Worm (Caenorhabditis elegans): ENCODE measurements around the gene K12D12.4.

Gene K12D12.4

DNA sequence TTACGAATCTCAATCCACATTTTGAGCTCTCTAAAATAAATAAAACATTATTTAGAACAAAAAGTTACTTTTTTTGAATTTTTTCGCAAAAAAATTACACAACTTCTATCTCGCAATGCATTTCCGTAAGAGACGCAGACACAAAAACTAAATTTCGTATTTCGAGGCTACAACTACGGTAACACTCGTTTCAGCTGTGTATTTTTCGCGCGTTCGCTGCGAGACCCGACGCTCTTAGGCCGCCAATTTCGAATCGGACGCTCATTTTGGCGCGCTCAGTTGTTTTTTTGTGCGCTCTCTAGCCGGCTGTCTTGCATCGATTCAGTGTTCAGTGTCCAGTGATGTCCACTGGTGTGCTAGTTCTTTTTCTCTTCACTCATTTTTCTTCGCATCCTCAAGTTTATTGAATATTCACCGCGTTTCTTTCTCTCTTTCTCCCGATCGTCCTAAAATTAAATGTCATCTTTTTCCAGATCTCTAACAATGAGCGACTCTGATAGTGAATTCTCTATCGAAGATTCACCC is 9.2 kb upstream of the K12D12.4 start, which contains the start of the genes npp-3 and top-2 (continued):
- TF ChIP-seq nhr-84 (tag; optimal IDR thresholded peaks at IDR 0.05) (no peak), ceh-88 (GFP tag; IDR thresholded peaks at IDR 0.05) (peak; percentile 83), lin-15B (tag; optimal IDR thresholded peaks at IDR 0.05) (peak; percentile 94), nhr-237 (tag; optimal IDR thresholded peaks at IDR 0.05) (peak; percentile 73), nhr-19 (GFP tag; conservative IDR thresholded peaks at IDR 0.05) (peak; percentile 94), skn-1 (tag; optimal IDR thresholded peaks at IDR 0.05) (peak; percentile 94), lin-35 (GFP tag; optimal IDR thresholded peaks at IDR 0.05) (peak; percentile 99 to 100), lsy-2 (tag; optimal IDR thresholded peaks at IDR 0.05) (peak; percentile 99 to 100), nhr-12 (tag; optimal IDR thresholded peaks at IDR 0.05) (no peak), unc-98 (GFP tag; IDR thresholded peaks at IDR 0.05) (no peak), tbx-2 (tag; optimal IDR thresholded peaks at IDR 0.05) (peak; percentile 95), zip-4 (GFP tag; optimal IDR thresholded peaks at IDR 0.05) (peak; percentile 76), sptf-1 (tag; optimal IDR thresholded peaks at IDR 0.05) (no peak), lin-14 (GFP tag; optimal IDR thresholded peaks at IDR 0.05) (peak; percentile 94), nhr-47 (tag; optimal IDR thresholded peaks at IDR 0.05) (peak; percentile 97), nhr-76 (tag; optimal IDR thresholded peaks at IDR 0.05) (peak; percentile 36), ztf-4 (tag; optimal IDR thresholded peaks at IDR 0.05) (peak; percentile 74), pax-3 (tag; optimal IDR thresholded peaks at IDR 0.05) (peak; percentile 88), swsn-7 (tag; optimal IDR thresholded peaks at IDR 0.05) (peak; percentile 94), jun-1 (tag; optimal IDR thresholded peaks at IDR 0.05) (peak; percentile 93), alr-1 (tag; optimal IDR thresholded peaks at IDR 0.05; ENCODE audit: borderline replicate concordance) (no peak), rnt-1 (tag; optimal IDR thresholded peaks at IDR 0.05) (peak; percentile 94), efl-3 (GFP tag; optimal IDR thresholded peaks at IDR 0.05) (no peak), dpl-1 (GFP tag; optimal IDR thresholded peaks at IDR 0.05) (peak; percentile 99), unc-130 (tag; optimal IDR thresholded peaks at IDR 0.05) (peak; percentile 94), egl-27 (tag; optimal IDR thresholded peaks at IDR 0.05) (peak; percentile 3 to 22), nhr-20 (tag; optimal IDR thresholded peaks at IDR 0.05) (peak; percentile 92), ets-5 (GFP tag; IDR thresholded peaks at IDR 0.05) (no peak), lin-13 (GFP tag; optimal IDR thresholded peaks at IDR 0.05) (peak; percentile 95), efl-1 (optimal IDR thresholded peaks at IDR 0.05) (peak; percentile 98 to 99), efl-1 (GFP tag; optimal IDR thresholded peaks at IDR 0.05 in 1 of 2) (peak; percentile 99 to 100), fkh-8 (tag; optimal IDR thresholded peaks at IDR 0.05) (peak; percentile 95), C04F5.9 (tag; optimal IDR thresholded peaks at IDR 0.05) (peak; percentile 89), blmp-1 (tag; optimal IDR thresholded peaks at IDR 0.05) (no peak)

DNA sequence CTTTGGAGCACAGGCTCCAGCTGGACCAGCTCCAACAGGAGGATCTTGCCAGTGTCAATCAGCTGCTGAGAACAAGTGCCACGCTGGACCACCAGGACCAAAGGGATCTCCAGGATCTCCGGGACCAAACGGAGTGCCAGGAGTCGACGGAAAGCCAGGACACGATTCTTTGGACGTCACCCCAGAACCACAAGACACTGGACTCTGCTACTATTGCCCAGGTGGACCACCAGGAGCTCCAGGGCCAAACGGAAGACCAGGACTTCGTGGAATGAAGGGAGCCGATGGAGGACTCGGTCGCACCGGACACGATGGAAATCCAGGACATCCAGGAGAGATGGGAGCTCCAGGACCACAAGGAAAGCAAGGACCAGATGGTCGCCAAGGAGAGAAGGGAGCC is 3.3 kb upstream of the K12D12.4 start:
- TF ChIP-seq mab-9 (GFP tag; IDR thresholded peaks at IDR 0.05) (no peak), grh-1 (GFP tag; IDR thresholded peaks at IDR 0.05) (no peak), efl-1 (optimal IDR thresholded peaks at IDR 0.05) (no peak), efl-1 (GFP tag; optimal IDR thresholded peaks at IDR 0.05 in 1 of 2) (peak in 1 of 2 experiments; percentile 3)

DNA sequence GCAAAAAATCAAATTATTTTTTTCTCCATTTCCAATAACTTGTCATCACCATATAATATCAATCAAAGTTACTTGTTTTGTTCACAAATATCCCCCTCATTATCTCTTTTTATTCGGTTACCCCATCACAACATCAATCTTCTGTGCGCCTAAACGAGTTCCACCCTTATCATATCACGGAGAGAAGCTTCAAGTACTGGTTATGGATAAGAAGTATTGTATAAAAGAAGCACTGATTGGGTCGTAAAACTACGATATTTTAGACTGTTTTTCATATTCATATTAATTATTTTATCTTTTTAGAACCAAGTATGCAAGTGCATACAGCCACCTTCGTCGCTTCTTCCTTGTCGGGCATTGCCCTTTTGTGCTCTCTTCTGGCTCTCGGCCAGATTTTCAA is 2.7 kb upstream of the K12D12.4 start, which contains the start of gene col-84:
Gene col-84, plus strand, starts transcription at position 301 of the 400 bp plus-strand sequence.
- TF ChIP-seq alr-1 (tag; optimal IDR thresholded peaks at IDR 0.05; ENCODE audit: borderline replicate concordance) (no peak), unc-62 (GFP tag; optimal IDR thresholded peaks at IDR 0.05) (no peak), isw-1 (GFP tag; IDR thresholded peaks at IDR 0.05) (no peak), mab-9 (GFP tag; IDR thresholded peaks at IDR 0.05) (no peak), unc-130 (tag; optimal IDR thresholded peaks at IDR 0.05) (no peak), efl-3 (GFP tag; optimal IDR thresholded peaks at IDR 0.05) (no peak), nhr-28 (tag; optimal IDR thresholded peaks at IDR 0.05) (no peak), dpl-1 (GFP tag; optimal IDR thresholded peaks at IDR 0.05) (no peak), zip-4 (GFP tag; optimal IDR thresholded peaks at IDR 0.05) (no peak), skn-1 (tag; optimal IDR thresholded peaks at IDR 0.05) (no peak), nhr-85 (tag) (no peak), nhr-237 (tag; optimal IDR thresholded peaks at IDR 0.05) (no peak), sup-37 (GFP tag; optimal IDR thresholded peaks at IDR 0.05) (no peak), pqm-1 (tag; optimal IDR thresholded peaks at IDR 0.05) (no peak), nhr-77 (tag; optimal IDR thresholded peaks at IDR 0.05) (no peak)

Measured in whole organism, L1 larva.